Worm (Caenorhabditis elegans): ENCODE data around the gene vmo-1.

DNA sequence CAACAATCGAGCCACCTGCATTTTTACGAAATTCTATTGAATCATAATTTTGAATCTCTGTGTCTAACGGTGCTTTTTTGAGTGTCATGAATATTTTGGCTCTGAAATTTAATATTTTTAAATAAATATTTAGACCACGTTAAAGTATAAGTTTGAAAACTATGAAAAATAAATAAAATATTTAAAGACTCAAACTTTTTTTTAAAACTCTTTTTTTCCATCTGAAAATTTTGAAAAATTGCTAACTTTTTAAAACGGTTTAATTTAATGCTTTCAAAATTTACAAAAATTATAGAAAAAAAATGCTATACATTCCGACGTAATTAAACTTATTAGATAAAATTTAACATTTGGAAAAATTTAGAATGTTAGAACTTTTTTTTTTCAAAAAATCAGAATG lies 8.8 kb downstream of the vmo-1 start, which contains the start of gene slc-36.3:
- no peak for TF ChIP-seq klf-2 (GFP tag; conservative IDR thresholded peaks at IDR 0.05)
- TF ChIP-seq flt-1 (GFP tag; IDR thresholded peaks at IDR 0.05): no peak
- no peak for TF ChIP-seq med-1 (GFP tag; optimal IDR thresholded peaks at IDR 0.05; ENCODE audit: insufficient read depth)
- no peak for TF ChIP-seq ztf-29 (GFP tag; IDR thresholded peaks at IDR 0.05)
